Worm (Caenorhabditis elegans) whole organism, L2 larva: ENCODE data around the gene K10B2.4.

Source experiments
- alr-1 ChIP-seq: fragments of 150-350 bp; optimal IDR thresholded peaks from 2 replicates; lab custom pipeline; 2014; ENCODE audit warnings: missing biosample characterization, missing genetic modification characterization
- dmd-4 ChIP-seq: sonication (generic microtip); optimal IDR thresholded peaks from 2 replicates; lab custom pipeline; 2017; ENCODE audit warnings: missing biosample characterization, missing genetic modification characterization
- egl-27 ChIP-seq: sonication (generic microtip); optimal IDR thresholded peaks from 3 replicates; lab custom pipeline; 2017; ENCODE audit warnings: missing biosample characterization, missing genetic modification reagents, missing genetic modification characterization
- gmeb-1 ChIP-seq: fragments of 150-350 bp; optimal IDR thresholded peaks from 2 replicates; lab custom pipeline; 2014; ENCODE audit warnings: missing biosample characterization, missing genetic modification characterization
- lin-11 ChIP-seq: fragments of 150-350 bp; sonication (generic microtip); optimal IDR thresholded peaks from 2 replicates; lab custom pipeline; 2014; ENCODE audit warnings: missing biosample characterization, missing genetic modification characterization, inconsistent platforms, mixed read lengths
- lsy-2 ChIP-seq, 2 experiments: fragments of 150-350 bp in 1 of 2; sonication (generic microtip) in 1 of 2; optimal IDR thresholded peaks; 2 replicates each; lab custom pipeline; 2014 to 2017; ENCODE audit warnings: missing biosample characterization in 2 of 2, missing genetic modification characterization in 2 of 2
- nhr-21 ChIP-seq: fragments of 150-350 bp; optimal IDR thresholded peaks from 2 replicates; lab custom pipeline; 2014; ENCODE audit warnings: missing biosample characterization, missing genetic modification characterization
- sma-9 ChIP-seq, 2 experiments: fragments of 150-350 bp in 1 of 2; sonication (generic microtip) in 1 of 2; optimal IDR thresholded peaks; 2 replicates each; lab custom pipeline; 2014 to 2016; ENCODE audit warnings: missing genetic modification characterization in 2 of 2, mild to moderate bottlenecking in 1 of 2, missing biosample characterization in 1 of 2, missing compliant biosample characterization in 1 of 2, missing genetic modification reagents in 1 of 2, moderate library complexity in 1 of 2
- unc-39 ChIP-seq: fragments of 150-350 bp; optimal IDR thresholded peaks from 2 replicates; lab custom pipeline; 2014; ENCODE audit warnings: missing biosample characterization, missing genetic modification characterization

Gene K10B2.4

ce11 chrII:6311888-6312287 lies 48.9 kb downstream of the K10B2.4 start:
- TF ChIP-seq lin-11 (tag; lab: Kevin White, UChicago) (no peak), egl-27 (tag; lab: Kevin White, UChicago) (no peak), unc-39 (tag; lab: Kevin White, UChicago) (no peak), gmeb-1 (tag; lab: Kevin White, UChicago) (no peak), alr-1 (tag; lab: Kevin White, UChicago) (no peak), sma-9 (GFP tag; optimal IDR thresholded peaks at IDR 0.05; lab: Kevin White, UChicago) (no peak), sma-9 (tag; optimal IDR thresholded peaks at IDR 0.05; lab: Kevin White, UChicago) (no peak)

ce11 chrII:6311459-6311858 lies 49.3 kb downstream of the K10B2.4 start:
- TF ChIP-seq dmd-4 (tag; lab: Kevin White, UChicago) (no peak), lsy-2 (tag; optimal IDR thresholded peaks at IDR 0.05; lab: Kevin White, UChicago) (peak in 1 of 2 experiments; percentile 10), nhr-21 (no peak)
